Fruit fly (Drosophila melanogaster) whole organism: Measurements from ENCODE around the gene CG11588.
A peak's percentile ranks its signal among the peaks of the same experiment; 100 is the strongest.

ENCODE experiments used
- CG8478 ChIP-seq: fragments of >200 bp; optimal IDR thresholded peaks from 2 replicates; lab custom pipeline; 2018; ENCODE audit warnings: inconsistent platforms
- Dll ChIP-seq: fragments of >200 bp; optimal IDR thresholded peaks from 2 replicates; lab custom pipeline; 2017
- EcR ChIP-seq, 2 experiments: fragments of >200 bp; optimal IDR thresholded peaks; 2 replicates each; lab custom pipeline; 2017; ENCODE audit warnings: missing biosample characterization in 2 of 2, missing genetic modification characterization in 2 of 2, missing genetic modification reagents in 2 of 2
- pan ChIP-seq: fragments of >200 bp; optimal IDR thresholded peaks from 2 replicates; lab custom pipeline; 2017
- psq ChIP-seq: fragments of >200 bp; optimal IDR thresholded peaks from 2 replicates; lab custom pipeline; 2017
- usp ChIP-seq: fragments of >200 bp; optimal IDR thresholded peaks from 2 replicates; lab custom pipeline; 2017; ENCODE audit warnings: missing biosample characterization, missing genetic modification characterization, mixed read lengths

CG11588 gene

dm6 chr3L:11921213-11921612 is at the start of gene CG11588:
TSS of gene CG11588 (plus strand) at chr3L:11921513.
- TF ChIP-seq usp (GFP tag; lab: Kevin White, UChicago) (no peak), pan (no peak), EcR (GFP tag; optimal IDR thresholded peaks at IDR 0.05; lab: Kevin White, UChicago) (no peak), psq (no peak)

DNA sequence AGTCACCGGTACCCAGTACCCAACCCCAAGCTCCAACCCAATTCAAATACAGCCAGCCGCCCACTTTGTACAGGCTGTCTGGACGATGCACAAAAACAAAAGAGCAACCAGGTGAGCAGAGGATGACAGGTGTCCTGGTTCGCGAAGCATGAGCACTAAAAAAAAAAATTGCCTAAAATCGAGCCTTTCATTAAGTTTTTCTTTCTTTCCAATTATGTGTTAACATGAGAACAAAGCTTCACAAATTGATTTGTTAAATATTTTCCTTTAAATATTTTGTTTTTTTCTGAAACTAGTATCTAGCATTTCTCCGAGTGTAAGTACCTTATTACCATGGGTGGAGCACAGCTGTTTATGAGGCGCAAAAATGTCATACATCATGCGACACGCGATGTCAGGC is 46.6 kb upstream of the CG11588 start:
- TF ChIP-seq EcR (GFP tag; optimal IDR thresholded peaks at IDR 0.05; lab: Kevin White, UChicago) (no peak), Dll (lab: Kevin White, UChicago) (no peak), usp (GFP tag; lab: Kevin White, UChicago) (no peak), psq (no peak), pan (no peak), CG8478 (lab: Kevin White, UChicago) (no peak)

- TF ChIP-seq usp (GFP tag; lab: Kevin White, UChicago) (no peak), psq (no peak), pan (no peak)
These were observed 45.3 kb upstream of the CG11588 start for dm6 chr3L:11876036-11876435.

- TF ChIP-seq CG8478 (lab: Kevin White, UChicago): no peak
These were observed 42.5 kb upstream of the CG11588 start, which contains the start of gene Sprn for dm6 chr3L:11878815-11879214. TSS of gene Sprn (plus strand) at chr3L:11879115.

dm6 chr3L:11881084-11881483 is 40.2 kb upstream of the CG11588 start, which contains the start of gene CCDC151:
TSS of gene CCDC151 (plus strand) at chr3L:11881384.
- TF ChIP-seq psq (no peak), Dll (lab: Kevin White, UChicago) (no peak), CG8478 (lab: Kevin White, UChicago) (no peak), usp (GFP tag; lab: Kevin White, UChicago) (no peak), pan (no peak), EcR (GFP tag; optimal IDR thresholded peaks at IDR 0.05; lab: Kevin White, UChicago) (no peak)

DNA sequence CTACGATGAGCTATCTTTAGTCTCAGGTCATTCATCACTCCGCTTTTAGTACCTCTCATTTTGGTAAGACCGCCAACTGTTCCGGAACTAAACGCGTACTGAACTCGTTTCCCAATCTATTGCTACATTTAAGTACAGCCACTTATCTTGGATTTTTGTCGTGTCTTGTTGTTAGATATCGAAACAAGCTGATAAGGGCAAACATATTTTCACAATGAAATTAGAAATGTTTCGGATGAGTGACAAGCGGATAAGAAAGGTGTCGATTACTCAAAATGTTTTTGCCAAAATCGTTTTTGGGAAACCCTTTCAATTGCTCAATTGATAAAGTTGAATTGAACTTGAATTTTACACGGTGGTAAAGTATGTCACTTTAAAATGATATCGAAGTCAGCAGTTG is 32.4 kb upstream of the CG11588 start, which contains the start of gene CG5897:
Gene CG5897 (minus strand): TSS at position 101 of the 400 bp plus-strand sequence.
- TF ChIP-seq psq (no peak), EcR (GFP tag; optimal IDR thresholded peaks at IDR 0.05; lab: Kevin White, UChicago) (no peak), usp (GFP tag; lab: Kevin White, UChicago) (no peak), pan (no peak)

DNA sequence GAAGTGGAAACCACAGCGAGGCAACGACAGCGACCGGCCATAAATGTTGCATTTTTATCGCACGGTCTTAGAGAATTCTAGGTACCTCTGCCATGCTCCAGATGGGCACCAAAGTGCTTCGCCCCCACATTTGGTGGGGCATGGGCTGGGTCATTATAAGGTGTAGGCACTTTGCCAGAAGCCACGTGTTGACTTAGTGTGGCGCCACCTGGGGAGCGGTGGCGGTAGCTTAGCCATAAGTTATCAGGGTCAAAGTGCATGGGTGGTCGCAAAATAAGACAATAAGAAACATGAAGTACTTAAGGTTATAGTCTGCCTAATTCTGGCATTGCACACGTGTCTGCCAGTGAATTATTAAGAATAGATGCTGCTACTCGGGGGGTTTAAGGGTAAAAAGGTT is 28.5 kb upstream of the CG11588 start:
- no peak for TF ChIP-seq CG8478 (lab: Kevin White, UChicago)
- no peak for TF ChIP-seq EcR (GFP tag; optimal IDR thresholded peaks at IDR 0.05; lab: Kevin White, UChicago)
- TF ChIP-seq usp (GFP tag; lab: Kevin White, UChicago): no peak
- no peak for TF ChIP-seq Dll (lab: Kevin White, UChicago)
- TF ChIP-seq pan: no peak
- TF ChIP-seq psq: no peak

dm6 chr3L:11896756-11897155 is 24.6 kb upstream of the CG11588 start:
- TF ChIP-seq usp (GFP tag; lab: Kevin White, UChicago): no peak
- no peak for TF ChIP-seq Dll (lab: Kevin White, UChicago)
- TF ChIP-seq psq: no peak
- TF ChIP-seq CG8478 (lab: Kevin White, UChicago): no peak
- no peak for TF ChIP-seq pan
- TF ChIP-seq EcR (GFP tag; optimal IDR thresholded peaks at IDR 0.05; lab: Kevin White, UChicago): no peak

- TF ChIP-seq psq (no peak), EcR (GFP tag; optimal IDR thresholded peaks at IDR 0.05; lab: Kevin White, UChicago) (no peak), Dll (lab: Kevin White, UChicago) (no peak), usp (GFP tag; lab: Kevin White, UChicago) (no peak), CG8478 (lab: Kevin White, UChicago) (no peak), pan (no peak)
These were observed 3.1 kb upstream of the CG11588 start for dm6 chr3L:11918217-11918616.

- no peak for TF ChIP-seq psq
- TF ChIP-seq pan: no peak
- no peak for TF ChIP-seq EcR (GFP tag; optimal IDR thresholded peaks at IDR 0.05; lab: Kevin White, UChicago)
- TF ChIP-seq CG8478 (lab: Kevin White, UChicago): no peak
- TF ChIP-seq usp (GFP tag; lab: Kevin White, UChicago): no peak
- no peak for TF ChIP-seq Dll (lab: Kevin White, UChicago)
These were observed 3.3 kb downstream of the CG11588 start, which contains the start of gene SdhAL for dm6 chr3L:11924657-11925056. TSS of gene SdhAL (minus strand) at chr3L:11924757.

DNA sequence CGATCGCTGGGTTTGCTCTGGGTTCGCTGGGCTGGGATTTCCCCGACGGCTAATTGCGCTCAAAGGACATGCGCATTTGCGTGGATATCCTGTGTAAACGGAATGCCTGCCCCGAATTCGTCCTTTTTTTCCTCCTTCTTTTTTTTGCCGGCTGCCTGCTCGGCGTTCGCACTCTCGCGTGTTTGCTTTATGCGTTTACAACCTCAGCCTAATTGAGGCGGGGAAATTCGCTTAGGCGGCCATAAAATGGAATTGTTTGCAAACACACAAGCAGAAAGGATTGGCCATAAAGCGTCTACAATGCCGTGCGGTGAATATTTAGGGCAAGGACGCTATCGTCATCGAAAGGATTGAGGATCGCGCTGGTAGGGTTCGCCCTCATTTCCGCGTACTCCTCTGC is 4.1 kb downstream of the CG11588 start:
- TF ChIP-seq usp (GFP tag; lab: Kevin White, UChicago): no peak

dm6 chr3L:11927287-11927743 is 6.0 kb downstream of the CG11588 start, which contains the start of gene byn:
TSS of gene byn (plus strand) at chr3L:11927693.
- TF ChIP-seq EcR (GFP tag; optimal IDR thresholded peaks at IDR 0.05; lab: Kevin White, UChicago) (no peak), pan (no peak), Dll (lab: Kevin White, UChicago) (peak; percentile 35)

- TF ChIP-seq usp (GFP tag; lab: Kevin White, UChicago) (no peak), EcR (GFP tag; optimal IDR thresholded peaks at IDR 0.05; lab: Kevin White, UChicago) (no peak), psq (no peak), CG8478 (lab: Kevin White, UChicago) (no peak), Dll (lab: Kevin White, UChicago) (no peak), pan (no peak)
These were observed 10.3 kb downstream of the CG11588 start for dm6 chr3L:11931619-11932018.

DNA sequence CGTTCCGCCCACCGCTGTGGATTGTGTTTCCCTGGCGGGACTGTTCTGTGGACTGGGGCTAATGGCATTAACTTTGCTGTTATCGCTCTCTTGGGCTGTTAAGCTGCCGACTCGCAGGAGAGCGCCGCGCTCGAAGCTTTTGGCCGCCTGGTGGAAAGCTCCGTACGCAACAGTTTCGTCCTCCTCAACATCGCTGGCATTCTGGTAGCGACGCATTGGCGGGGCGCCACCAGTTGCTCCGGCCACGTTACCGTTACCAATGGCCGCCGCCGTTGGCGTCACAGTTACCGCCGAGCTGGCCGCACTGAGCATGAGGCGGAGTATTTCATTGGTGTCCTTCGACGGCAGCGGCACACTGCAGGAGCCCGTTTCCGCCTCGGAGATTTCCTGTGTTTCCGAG is 16.0 kb downstream of the CG11588 start:
- TF ChIP-seq Dll (lab: Kevin White, UChicago): no peak
- TF ChIP-seq CG8478 (lab: Kevin White, UChicago): no peak
- TF ChIP-seq usp (GFP tag; lab: Kevin White, UChicago): no peak
- no peak for TF ChIP-seq psq
- no peak for TF ChIP-seq pan
- no peak for TF ChIP-seq EcR (GFP tag; optimal IDR thresholded peaks at IDR 0.05; lab: Kevin White, UChicago)
